Worm (Caenorhabditis elegans) whole organism, L4 larva: ENCODE data around the gene srx-93.
"Not testable (repeated sequence)": the region's sequence is repeated elsewhere in the genome, so short reads cannot be mapped to it uniquely, and the experiment has no call there.

Experiments used
- D1046.2 ChIP-seq: fragments of 200-800 bp; sonication (Bioruptor generic); IDR thresholded peaks from 2 replicates; pipeline ENCODE4 v1.3.6; 2022; ENCODE audit warnings: missing genetic modification characterization, missing compliant biosample characterization
- F37D6.2 ChIP-seq: sonication (generic microtip); optimal IDR thresholded peaks from 2 replicates; lab custom pipeline; 2016; ENCODE audit warnings: mild to moderate bottlenecking, missing genetic modification characterization, missing compliant biosample characterization
- F49E8.2 ChIP-seq: sonication (generic microtip); optimal IDR thresholded peaks from 2 replicates; lab custom pipeline; 2016; ENCODE audit warnings: missing compliant biosample characterization, mild to moderate bottlenecking, missing genetic modification characterization, borderline replicate concordance
- Y48G9A.11 ChIP-seq: fragments of 200-800 bp; sonication (Bioruptor generic); IDR thresholded peaks from 2 replicates; pipeline ENCODE4 v1.3.6; 2022; ENCODE audit warnings: missing genetic modification reagents, missing genetic modification characterization, missing compliant biosample characterization
- Y5F2A.4 ChIP-seq: fragments of 200-800 bp; sonication (Bioruptor generic); optimal IDR thresholded peaks from 2 replicates; lab custom pipeline; 2018; ENCODE audit warnings: mild to moderate bottlenecking, missing genetic modification characterization, missing compliant biosample characterization
- aha-1 ChIP-seq: fragments of 150-350 bp; peaks from one replicate; lab custom pipeline; 2014; ENCODE audit warnings: missing biosample characterization, missing genetic modification characterization
- ama-1 ChIP-seq: fragments of 150-350 bp; optimal IDR thresholded peaks from 2 replicates; lab custom pipeline; 2014; ENCODE audit warnings: inconsistent platforms, mixed read lengths
- attf-4 ChIP-seq: sonication (generic microtip); optimal IDR thresholded peaks from 3 replicates; lab custom pipeline; 2017; ENCODE audit warnings: missing biosample characterization, missing genetic modification characterization
- ceh-28 ChIP-seq: fragments of 150-350 bp; optimal IDR thresholded peaks from 2 replicates; lab custom pipeline; 2014; ENCODE audit warnings: missing biosample characterization, missing genetic modification reagents, missing genetic modification characterization
- ceh-32 ChIP-seq: sonication (generic microtip); optimal IDR thresholded peaks from 2 replicates; lab custom pipeline; 2016; ENCODE audit warnings: mild to moderate bottlenecking, missing genetic modification characterization, missing compliant biosample characterization; ENCODE audit not compliant: poor library complexity
- ceh-44 ChIP-seq: fragments of 200-800 bp; sonication (Bioruptor generic); IDR thresholded peaks from 2 replicates; pipeline ENCODE4 v1.3.6; 2022; ENCODE audit warnings: missing genetic modification reagents, missing genetic modification characterization, missing compliant biosample characterization
- cey-2 ChIP-seq: sonication (generic microtip); optimal IDR thresholded peaks from 3 replicates; lab custom pipeline; 2017; ENCODE audit warnings: missing genetic modification characterization, mild to moderate bottlenecking, missing compliant biosample characterization, antibody characterized with exemption, borderline replicate concordance; ENCODE audit not compliant: insufficient read depth
- dmd-9 ChIP-seq: fragments of 200-800 bp; sonication (Bioruptor generic); IDR thresholded peaks from 2 replicates; pipeline ENCODE4 v1.3.6; 2022; ENCODE audit warnings: missing genetic modification reagents, missing genetic modification characterization, missing compliant biosample characterization
- dpl-1 ChIP-seq: fragments of 150-350 bp; optimal IDR thresholded peaks from 2 replicates; lab custom pipeline; 2014; ENCODE audit warnings: missing biosample characterization, missing genetic modification reagents, missing genetic modification characterization
- egl-43 ChIP-seq: fragments of 200-800 bp; sonication (Bioruptor generic); IDR thresholded peaks from 2 replicates; pipeline ENCODE4 v1.3.6; 2022; ENCODE audit warnings: missing genetic modification reagents, missing genetic modification characterization, missing compliant biosample characterization
- fkh-10 ChIP-seq: fragments of 150-350 bp; optimal IDR thresholded peaks from 2 replicates; lab custom pipeline; 2014; ENCODE audit warnings: missing biosample characterization, missing genetic modification reagents, missing genetic modification characterization
- hif-1 ChIP-seq, 2 experiments: sonication (generic microtip); optimal IDR thresholded peaks; 2 replicates each; lab custom pipeline; 2016 to 2017; ENCODE audit warnings: missing compliant biosample characterization in 2 of 2, missing genetic modification characterization in 2 of 2, missing genetic modification reagents in 2 of 2, missing genotype in 2 of 2, mild to moderate bottlenecking in 1 of 2
- hlh-11 ChIP-seq: fragments of 200-800 bp; sonication (Bioruptor generic); optimal IDR thresholded peaks from 2 replicates; lab custom pipeline; 2018; ENCODE audit warnings: mild to moderate bottlenecking, missing genetic modification characterization, missing compliant biosample characterization
- hlh-30 ChIP-seq: sonication (generic microtip); optimal IDR thresholded peaks from 2 replicates; lab custom pipeline; 2017; ENCODE audit warnings: antibody characterized with exemption, mild to moderate bottlenecking, missing genetic modification characterization, missing compliant biosample characterization; ENCODE audit not compliant: insufficient read depth
- lin-13 ChIP-seq: fragments of 150-350 bp; optimal IDR thresholded peaks from 2 replicates; lab custom pipeline; 2014; ENCODE audit warnings: missing biosample characterization, missing genetic modification reagents, missing genetic modification characterization
- lin-39 ChIP-seq: fragments of 150-350 bp; optimal IDR thresholded peaks from 2 replicates; lab custom pipeline; 2014; ENCODE audit warnings: missing biosample characterization, missing genetic modification reagents, missing genetic modification characterization
- madf-5 ChIP-seq, 2 experiments: fragments of 200-800 bp; sonication (Bioruptor generic); IDR thresholded peaks; 2 replicates each; pipeline ENCODE4 v1.3.6; 2022; ENCODE audit warnings: missing compliant biosample characterization in 2 of 2, missing genetic modification characterization in 2 of 2
- mdl-1 ChIP-seq, 2 experiments: fragments of 150-350 bp in 1 of 2; sonication (generic microtip) in 1 of 2; optimal IDR thresholded peaks; 2 replicates each; lab custom pipeline; 2014 to 2017; ENCODE audit warnings: missing biosample characterization in 2 of 2, missing genetic modification characterization in 2 of 2
- mep-1 ChIP-seq: fragments of 150-350 bp; sonication (generic microtip); optimal IDR thresholded peaks from 3 replicates; lab custom pipeline; 2014; ENCODE audit warnings: missing biosample characterization, missing genetic modification characterization
- mxl-2 ChIP-seq: fragments of 200-800 bp; sonication (Bioruptor generic); conservative IDR thresholded peaks from 2 replicates; pipeline ENCODE4 v1.3.6; 2022; ENCODE audit warnings: missing genetic modification reagents, missing genetic modification characterization, missing compliant biosample characterization
- nhr-111 ChIP-seq: fragments of 200-800 bp; sonication (Bioruptor generic); optimal IDR thresholded peaks from 2 replicates; lab custom pipeline; 2018; ENCODE audit warnings: mild to moderate bottlenecking, missing genetic modification characterization, missing compliant biosample characterization
- nhr-41 ChIP-seq: fragments of 200-800 bp; sonication (Bioruptor generic); IDR thresholded peaks from 2 replicates; pipeline ENCODE4 v1.3.6; 2022; ENCODE audit warnings: missing genetic modification reagents, missing genetic modification characterization, missing compliant biosample characterization
- nhr-42 ChIP-seq: fragments of 200-800 bp; sonication (Bioruptor generic); IDR thresholded peaks from 2 replicates; pipeline ENCODE4 v1.3.6; 2022; ENCODE audit warnings: missing genetic modification characterization, missing compliant biosample characterization
- nhr-48 ChIP-seq: sonication (generic microtip); optimal IDR thresholded peaks from 2 replicates; lab custom pipeline; 2016; ENCODE audit warnings: mild to moderate bottlenecking, missing genetic modification characterization, missing compliant biosample characterization
- nhr-77 ChIP-seq: fragments of 150-350 bp; optimal IDR thresholded peaks from 2 replicates; lab custom pipeline; 2014; ENCODE audit warnings: missing biosample characterization, missing genetic modification characterization
- pqm-1 ChIP-seq: sonication (generic microtip); optimal IDR thresholded peaks from 2 replicates; lab custom pipeline; 2017; ENCODE audit warnings: missing biosample characterization, missing genetic modification characterization
- rbr-2 ChIP-seq: sonication (generic microtip); optimal IDR thresholded peaks from 2 replicates; lab custom pipeline; 2016; ENCODE audit warnings: missing genotype, missing genetic modification characterization, missing compliant biosample characterization
- sdz-12 ChIP-seq: fragments of 200-800 bp; sonication (Bioruptor generic); optimal IDR thresholded peaks from 2 replicates; lab custom pipeline; 2018; ENCODE audit warnings: mild to moderate bottlenecking, missing genetic modification characterization, missing compliant biosample characterization
- snpc-1.2 ChIP-seq: fragments of 200-800 bp; sonication (Bioruptor generic); IDR thresholded peaks from 2 replicates; pipeline ENCODE4 v1.3.6; 2022; ENCODE audit warnings: missing genetic modification reagents, missing genetic modification characterization, missing compliant biosample characterization
- spr-3 ChIP-seq: fragments of 200-800 bp; sonication (Bioruptor generic); optimal IDR thresholded peaks from 2 replicates; lab custom pipeline; 2018; ENCODE audit warnings: mild to moderate bottlenecking, missing genetic modification characterization, missing compliant biosample characterization
- tra-1 ChIP-seq: fragments of 200-800 bp; sonication (Bioruptor generic); IDR thresholded peaks from 2 replicates; pipeline ENCODE4 v1.3.6; 2022; ENCODE audit warnings: missing genetic modification reagents, missing genetic modification characterization, missing compliant biosample characterization
- unc-130 ChIP-seq: sonication (generic microtip); optimal IDR thresholded peaks from 2 replicates; lab custom pipeline; 2016; ENCODE audit warnings: missing genetic modification reagents, missing genetic modification characterization, missing compliant biosample characterization
- zag-1 ChIP-seq: fragments of 150-350 bp; optimal IDR thresholded peaks from 2 replicates; lab custom pipeline; 2014; ENCODE audit warnings: missing biosample characterization, missing genetic modification characterization
- zip-11 ChIP-seq: fragments of 200-800 bp; sonication (Bioruptor generic); IDR thresholded peaks from 2 replicates; pipeline ENCODE4 v1.3.6; 2022; ENCODE audit warnings: missing genetic modification characterization, missing compliant biosample characterization
- zip-2 ChIP-seq: fragments of 150-350 bp; optimal IDR thresholded peaks from 2 replicates; lab custom pipeline; 2014; ENCODE audit warnings: missing biosample characterization, missing genetic modification characterization

srx-93 gene

DNA sequence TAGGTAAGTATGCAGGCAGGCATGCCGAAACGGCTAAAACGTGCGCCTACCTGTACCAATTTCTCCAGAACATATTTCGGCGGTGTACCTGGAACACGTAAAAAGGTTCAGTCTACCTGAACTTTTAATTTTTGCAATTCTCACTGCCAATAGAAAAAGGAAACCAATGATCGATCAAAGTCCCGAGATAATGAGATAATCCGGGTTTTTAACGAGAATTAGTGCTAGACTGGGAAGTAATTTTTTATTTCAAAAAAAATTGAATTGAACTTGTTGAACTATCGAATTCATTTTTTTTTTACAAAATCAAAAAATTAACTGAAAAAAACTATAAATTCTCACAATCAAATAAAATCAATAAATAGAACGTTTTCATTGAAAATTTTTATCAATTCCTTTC, 19.9 kb downstream of the srx-93 start, which contains the start of gene T22F3.7:
T22F3.7 (minus strand) TSS at position 101 of the 400 bp plus-strand sequence.
- TF ChIP-seq nhr-41 (GFP tag; lab: Robert Waterston, UW) (no peak), mxl-2 (GFP tag; lab: Robert Waterston, UW) (no peak), F49E8.2 (tag; lab: Kevin White, UChicago) (no peak), lin-39 (tag; lab: Kevin White, UChicago) (no peak), Y48G9A.11 (GFP tag; lab: Robert Waterston, UW) (no peak), unc-130 (GFP tag; lab: Kevin White, UChicago) (no peak)

DNA sequence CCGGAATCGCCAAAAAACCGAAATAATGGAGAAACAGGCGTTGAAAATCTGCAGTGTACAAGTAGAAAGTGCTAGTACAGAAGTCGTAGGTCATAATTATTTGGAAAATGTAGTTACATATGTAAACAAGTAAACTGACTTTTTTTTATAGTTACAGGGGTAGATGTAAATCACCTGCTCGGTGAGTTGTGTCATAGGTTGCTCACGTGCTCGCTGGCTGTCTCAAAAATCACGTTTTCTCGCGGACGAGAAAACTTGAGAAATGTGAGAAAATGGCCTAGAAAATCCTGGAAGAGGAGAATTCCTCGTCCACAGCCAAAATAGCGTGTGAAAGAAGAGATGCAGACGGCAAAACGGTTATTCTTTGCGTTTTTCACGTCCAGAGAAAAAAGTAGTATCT, 23.5 kb downstream of the srx-93 start, which contains the start of gene srh-212:
srh-212 (minus strand) TSS at position 101 of the 400 bp plus-strand sequence.
- not testable (repeated sequence) for TF ChIP-seq nhr-111 (GFP tag; lab: Kevin White, UChicago); zip-2; snpc-1.2

DNA sequence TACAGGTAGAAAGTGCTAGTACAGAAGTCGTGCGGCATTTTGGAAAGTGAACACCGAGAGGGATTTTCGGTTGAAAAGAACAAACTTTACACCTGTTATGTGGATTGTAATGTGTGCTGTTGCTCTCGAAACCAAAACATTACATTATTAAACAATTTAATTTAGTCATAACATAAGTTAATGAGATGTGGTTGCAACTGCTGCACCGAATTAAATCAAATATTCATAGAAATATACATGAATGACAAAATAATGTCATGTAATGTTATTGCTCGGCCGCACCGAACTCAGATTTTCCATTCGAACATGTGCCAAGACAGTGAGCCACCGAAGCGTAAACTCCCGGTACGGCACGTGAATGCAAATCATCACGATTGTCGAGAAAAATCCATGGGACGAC, 25.6 kb downstream of the srx-93 start, which contains the start of gene srh-213:
srh-213 (minus strand) TSS at position 101 of the 400 bp plus-strand sequence.
- TF ChIP-seq aha-1 (tag; lab: Kevin White, UChicago) (peak; percentile 84), hlh-30 (tag; lab: Kevin White, UChicago) (no peak)

DNA sequence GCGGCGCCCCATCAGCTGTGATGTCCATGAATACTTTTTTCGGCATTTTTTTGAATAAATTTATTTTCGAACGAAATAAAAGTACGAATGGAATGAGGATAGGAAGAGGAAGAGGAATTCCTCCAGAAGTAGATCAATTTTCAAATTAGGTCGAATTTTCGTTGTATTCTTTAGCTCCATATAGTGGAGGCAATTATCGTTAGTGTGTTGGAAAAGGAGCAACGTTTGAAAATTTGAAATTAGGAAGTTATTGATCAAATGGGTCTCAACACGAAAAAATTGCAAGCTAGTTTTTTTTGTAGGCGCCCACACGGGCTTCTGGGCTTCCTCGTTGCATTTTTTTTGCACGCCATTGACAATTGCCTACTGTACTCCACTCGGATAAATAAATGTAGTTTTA, 28.4 kb downstream of the srx-93 start, which contains the start of gene T22F3.12:
T22F3.12 (minus strand) TSS at position 101 of the 400 bp plus-strand sequence.
- TF ChIP-seq attf-4 (tag; lab: Kevin White, UChicago) (no peak), pqm-1 (tag; lab: Kevin White, UChicago) (no peak), aha-1 (tag; lab: Kevin White, UChicago) (no peak), mdl-1 (tag; optimal IDR thresholded peaks at IDR 0.05; lab: Kevin White, UChicago) (no peak), mep-1 (tag; lab: Kevin White, UChicago) (no peak), lin-13 (GFP tag; lab: Kevin White, UChicago) (no peak), Y5F2A.4 (GFP tag; lab: Kevin White, UChicago) (no peak), fkh-10 (GFP tag; lab: Kevin White, UChicago) (no peak), mxl-2 (GFP tag; lab: Robert Waterston, UW) (no peak), zip-11 (GFP tag; lab: Robert Waterston, UW) (no peak), lin-39 (tag; lab: Kevin White, UChicago) (no peak), Y48G9A.11 (GFP tag; lab: Robert Waterston, UW) (no peak), spr-3 (GFP tag; lab: Kevin White, UChicago) (no peak)

DNA sequence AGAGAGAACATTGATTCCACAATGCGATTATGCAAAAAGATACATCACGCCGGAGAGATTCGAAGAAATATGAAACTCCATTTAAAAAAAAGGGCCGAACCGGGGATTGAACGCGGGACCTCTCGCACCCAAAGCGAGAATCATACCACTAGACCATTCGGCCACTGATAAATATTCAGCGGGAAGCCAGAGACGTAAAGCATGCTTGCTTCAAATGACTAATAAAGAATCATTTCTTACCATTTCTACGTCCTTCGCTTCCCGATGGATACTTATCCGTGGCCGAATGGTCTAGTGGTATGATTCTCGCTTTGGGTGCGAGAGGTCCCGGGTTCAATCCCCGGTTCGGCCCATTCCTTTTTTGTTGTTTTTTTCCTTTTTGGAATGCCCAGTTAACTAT, 32.3 kb downstream of the srx-93 start:
- TF ChIP-seq zag-1 (tag; lab: Kevin White, UChicago) = no peak
- no peak for TF ChIP-seq ceh-28 (tag; lab: Kevin White, UChicago)
- TF ChIP-seq unc-130 (GFP tag; lab: Kevin White, UChicago) = no peak
- peak; percentile 42 for TF ChIP-seq lin-13 (GFP tag; lab: Kevin White, UChicago)
- TF ChIP-seq Y48G9A.11 (GFP tag; lab: Robert Waterston, UW) = peak; percentile 70
- TF ChIP-seq cey-2 = no peak
- TF ChIP-seq pqm-1 (tag; lab: Kevin White, UChicago) = no peak
- TF ChIP-seq snpc-1.2 = peak; percentile 47; the same call in 1 of the 2 replicates
- no peak for TF ChIP-seq dmd-9 (GFP tag; lab: Robert Waterston, UW)
- 0 out of 2 replicates have a peak, but pooled peaks have one; percentile 7 for TF ChIP-seq ceh-44 (GFP tag; lab: Robert Waterston, UW)
- no peak for TF ChIP-seq nhr-48
- no peak for TF ChIP-seq hif-1 (tag; optimal IDR thresholded peaks at IDR 0.05; lab: Kevin White, UChicago)
- TF ChIP-seq tra-1 (GFP tag; lab: Robert Waterston, UW) = peak; percentile 55; the same call in 1 of the 2 replicates
- no peak for TF ChIP-seq ama-1 (lab: Kevin White, UChicago)
- TF ChIP-seq mep-1 (tag; lab: Kevin White, UChicago) = no peak
- TF ChIP-seq ceh-32 (tag; lab: Kevin White, UChicago) = no peak
- TF ChIP-seq nhr-77 (tag; lab: Kevin White, UChicago) = no peak
- peak; percentile 81 for TF ChIP-seq egl-43 (GFP tag; lab: Robert Waterston, UW)
- TF ChIP-seq F37D6.2 = no peak
- 0 out of 2 replicates have a peak, but pooled peaks have one; percentile 42 for TF ChIP-seq D1046.2 (GFP tag; lab: Robert Waterston, UW)
- TF ChIP-seq rbr-2 (tag; lab: Kevin White, UChicago) = no peak
- TF ChIP-seq mxl-2 (GFP tag; lab: Robert Waterston, UW) = 0 out of 2 replicates have a peak, but pooled peaks have one; percentile 49
- TF ChIP-seq nhr-41 (GFP tag; lab: Robert Waterston, UW) = no peak
- no peak for TF ChIP-seq hlh-11 (tag; lab: Kevin White, UChicago)
- TF ChIP-seq sdz-12 (GFP tag; lab: Kevin White, UChicago) = no peak
- TF ChIP-seq madf-5 (GFP tag; IDR thresholded peaks at IDR 0.05; lab: Robert Waterston, UW) = peak in 1 of 2 experiments; percentile 63; a peak in 1 of 4 replicates
- 0 out of 2 replicates have a peak, but pooled peaks have one; percentile 24 for TF ChIP-seq nhr-42 (GFP tag; lab: Robert Waterston, UW)
- no peak for TF ChIP-seq dpl-1 (GFP tag; lab: Kevin White, UChicago)
